Fruit fly (Drosophila melanogaster) whole organism, wandering third instar larva: ENCODE measurements around the gene Tl.

Experiments used
- CG32264 ChIP-seq: fragments of 200-800 bp; sonication (Bioruptor generic); optimal IDR thresholded peaks from 2 replicates; lab custom pipeline; 2016; ENCODE audit warnings: missing biosample characterization, missing genetic modification characterization
- CG9705 ChIP-seq: fragments of 200-800 bp; sonication (Bioruptor generic); optimal IDR thresholded peaks from 2 replicates; lab custom pipeline; 2018; ENCODE audit warnings: missing biosample characterization, mild to moderate bottlenecking, missing genetic modification characterization
- CrebA ChIP-seq: fragments of 200-800 bp; sonication (Bioruptor generic); optimal IDR thresholded peaks from 2 replicates; lab custom pipeline; 2016; ENCODE audit warnings: missing biosample characterization, mild to moderate bottlenecking, missing genetic modification characterization, borderline replicate concordance
- Dfd ChIP-seq: fragments of >200 bp; optimal IDR thresholded peaks from 2 replicates; lab custom pipeline; 2017; ENCODE audit warnings: missing biosample characterization, missing genetic modification characterization
- Dif ChIP-seq: fragments of 200-275, 200-300 bp; sonication (Bioruptor generic); optimal IDR thresholded peaks from 2 replicates; lab custom pipeline; 2018; ENCODE audit warnings: missing biosample characterization, missing genetic modification characterization; ENCODE audit not compliant: partially characterized antibody
- GATAd ChIP-seq: sonication (Bioruptor generic); optimal IDR thresholded peaks from 2 replicates; lab custom pipeline; 2016; ENCODE audit warnings: missing biosample characterization, missing genetic modification characterization
- HLH106 ChIP-seq: fragments of 200-800 bp; optimal IDR thresholded peaks from 3 replicates; lab custom pipeline; 2019; ENCODE audit warnings: missing biosample characterization, mild to moderate bottlenecking, missing genetic modification characterization, moderate library complexity
- Hnf4 ChIP-seq: fragments of 200-800 bp; sonication (Bioruptor generic); optimal IDR thresholded peaks from 2 replicates; lab custom pipeline; 2016; ENCODE audit warnings: missing biosample characterization, mild to moderate bottlenecking, missing genetic modification characterization
- Hr83 ChIP-seq: fragments of 200-300 bp; sonication (Bioruptor generic); optimal IDR thresholded peaks from 2 replicates; lab custom pipeline; 2016; ENCODE audit warnings: missing biosample characterization, mild to moderate bottlenecking, missing genetic modification characterization, moderate library complexity; ENCODE audit not compliant: poor library complexity, severe bottlenecking
- Mio ChIP-seq: sonication (Bioruptor generic); optimal IDR thresholded peaks from 2 replicates; lab custom pipeline; 2016; ENCODE audit warnings: missing biosample characterization, missing genetic modification characterization
- Myc ChIP-seq: fragments of >200 bp; optimal IDR thresholded peaks from 2 replicates; lab custom pipeline; 2017
- N ChIP-seq: fragments of >200 bp; optimal IDR thresholded peaks from 2 replicates; lab custom pipeline; 2018; ENCODE audit warnings: missing biosample characterization, missing external identifiers, missing genetic modification characterization
- OdsH ChIP-seq: fragments of 200-800 bp; sonication (Bioruptor generic); optimal IDR thresholded peaks from 2 replicates; lab custom pipeline; 2016; ENCODE audit warnings: missing biosample characterization, mild to moderate bottlenecking, missing genetic modification characterization
- Rel ChIP-seq, 2 experiments: fragments of 200-800 bp; sonication (Bioruptor generic) in 1 of 2; optimal IDR thresholded peaks; 2 replicates in 1 of 2; 3 replicates in 1 of 2; lab custom pipeline; 2016 to 2019; ENCODE audit warnings: mild to moderate bottlenecking in 2 of 2, missing biosample characterization in 2 of 2, missing genetic modification characterization in 2 of 2, moderate library complexity in 1 of 2
- Sp1 ChIP-seq: fragments of 200-800 bp; sonication (Bioruptor generic); optimal IDR thresholded peaks from 3 replicates; lab custom pipeline; 2019; ENCODE audit warnings: missing biosample characterization, mild to moderate bottlenecking, missing genetic modification characterization, moderate library complexity
- Vsx2 ChIP-seq: fragments of 200-300, 225-300 bp; sonication (Bioruptor generic); optimal IDR thresholded peaks from 2 replicates; lab custom pipeline; 2018; ENCODE audit warnings: missing biosample characterization, missing genetic modification characterization; ENCODE audit not compliant: partially characterized antibody
- br ChIP-seq: fragments of 200-800 bp; sonication (Bioruptor generic); optimal IDR thresholded peaks from 2 replicates; lab custom pipeline; 2016; ENCODE audit warnings: missing biosample characterization, missing genetic modification characterization
- brk ChIP-seq: fragments of 200-800 bp; sonication (Bioruptor generic); optimal IDR thresholded peaks from 2 replicates; lab custom pipeline; 2016; ENCODE audit warnings: missing biosample characterization, mild to moderate bottlenecking, missing genetic modification characterization
- jim ChIP-seq: fragments of 175-275, 200-325 bp; sonication (Bioruptor generic); optimal IDR thresholded peaks from 2 replicates; lab custom pipeline; 2016; ENCODE audit warnings: missing biosample characterization, mild to moderate bottlenecking, missing genetic modification characterization
- lola ChIP-seq: fragments of >200 bp; optimal IDR thresholded peaks from 2 replicates; lab custom pipeline; 2017; ENCODE audit warnings: missing biosample characterization, missing genetic modification characterization
- pan ChIP-seq: fragments of >200 bp; optimal IDR thresholded peaks from 2 replicates; lab custom pipeline; 2017
- psq ChIP-seq: fragments of 200-800 bp; sonication (Bioruptor generic); optimal IDR thresholded peaks from 3 replicates; lab custom pipeline; 2017; ENCODE audit warnings: missing biosample characterization, mild to moderate bottlenecking, missing genetic modification characterization, moderate library complexity
- sv ChIP-seq: fragments of 200-800 bp; sonication (Bioruptor generic); optimal IDR thresholded peaks from 3 replicates; lab custom pipeline; 2016; ENCODE audit warnings: missing biosample characterization, missing genetic modification characterization
- usp ChIP-seq: fragments of >200 bp; optimal IDR thresholded peaks from 2 replicates; lab custom pipeline; 2017; ENCODE audit warnings: missing biosample characterization, missing genetic modification characterization

Tl gene

DNA sequence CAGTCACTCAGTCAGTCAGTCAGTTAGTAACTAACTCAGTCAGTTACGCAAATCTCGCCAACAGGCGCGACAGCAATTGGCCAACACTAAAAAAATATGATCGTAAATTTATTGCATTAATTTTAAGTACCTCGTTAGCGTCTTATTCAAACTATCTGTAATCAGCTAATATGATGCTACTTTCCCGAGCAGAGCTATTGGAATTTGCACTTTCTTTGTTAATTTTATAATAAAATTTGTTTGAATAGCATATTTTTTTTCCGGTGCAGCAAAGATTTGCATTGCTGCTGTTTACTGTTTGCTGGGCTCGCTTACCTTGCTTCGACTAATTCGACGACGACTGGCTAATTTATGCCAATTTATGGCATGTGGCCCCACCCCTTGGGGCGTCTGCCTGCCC lies 91.2 kb downstream of the Tl start:
- no peak for TF ChIP-seq Dfd (GFP tag; lab: Kevin White, UChicago)
- TF ChIP-seq N: no peak
- TF ChIP-seq HLH106: no peak
- no peak for TF ChIP-seq CG9705
- TF ChIP-seq Myc (lab: Kevin White, UChicago): no peak
- no peak for TF ChIP-seq psq (GFP tag; lab: Kevin White, UChicago)
- no peak for TF ChIP-seq lola (GFP tag; lab: Kevin White, UChicago)
- TF ChIP-seq jim: no peak
- TF ChIP-seq Rel (GFP tag; optimal IDR thresholded peaks at IDR 0.05; lab: Kevin White, UChicago): no peak
- TF ChIP-seq Rel (tag; optimal IDR thresholded peaks at IDR 0.05; lab: Kevin White, UChicago): no peak
- no peak for TF ChIP-seq CG32264
- no peak for TF ChIP-seq usp (GFP tag; lab: Kevin White, UChicago)
- no peak for TF ChIP-seq Mio (GFP tag; lab: Kevin White, UChicago)
- TF ChIP-seq sv (GFP tag; lab: Kevin White, UChicago): no peak
- TF ChIP-seq GATAd (GFP tag; lab: Kevin White, UChicago): no peak
- no peak for TF ChIP-seq brk (GFP tag; lab: Kevin White, UChicago)
- TF ChIP-seq CrebA (GFP tag; lab: Kevin White, UChicago): no peak
- TF ChIP-seq Dif (GFP tag; lab: Kevin White, UChicago): no peak
- TF ChIP-seq Vsx2: no peak
- no peak for TF ChIP-seq OdsH (GFP tag; lab: Kevin White, UChicago)

DNA sequence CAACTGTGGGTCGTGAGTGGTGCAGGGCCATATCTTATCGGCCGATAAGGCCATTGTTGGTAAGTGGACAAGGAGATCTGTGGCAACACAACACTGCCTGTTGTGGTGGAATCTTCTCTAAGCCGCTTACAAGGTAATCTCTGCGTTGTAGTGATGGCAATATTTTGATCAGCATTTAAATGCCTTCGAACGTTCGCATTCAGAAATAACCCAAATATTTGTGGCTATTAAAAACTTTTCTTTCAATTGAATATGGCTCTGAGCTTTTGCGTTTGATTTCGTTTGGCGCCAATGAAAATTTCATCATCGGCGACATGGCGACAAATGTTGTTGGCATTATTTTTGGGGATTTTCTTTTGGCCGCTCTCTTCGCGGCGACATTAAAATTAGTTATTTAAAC lies 91.7 kb downstream of the Tl start:
- TF ChIP-seq pan (lab: Kevin White, UChicago) (no peak), sv (GFP tag; lab: Kevin White, UChicago) (no peak), Rel (GFP tag; optimal IDR thresholded peaks at IDR 0.05; lab: Kevin White, UChicago) (no peak), Rel (tag; optimal IDR thresholded peaks at IDR 0.05; lab: Kevin White, UChicago) (no peak), brk (GFP tag; lab: Kevin White, UChicago) (no peak), Sp1 (no peak), Hnf4 (GFP tag; lab: Kevin White, UChicago) (no peak), br (no peak), Dfd (GFP tag; lab: Kevin White, UChicago) (no peak), CG32264 (no peak), psq (GFP tag; lab: Kevin White, UChicago) (no peak), N (no peak), Hr83 (GFP tag; lab: Kevin White, UChicago) (no peak)
